Fruit fly (Drosophila melanogaster) whole organism, pupa: ENCODE measurements around the gene S-Lap2.

ENCODE experiments used
- CG13204 ChIP-seq: fragments of 200-800 bp; sonication (Bioruptor generic); optimal IDR thresholded peaks from 2 replicates; lab custom pipeline; 2018; ENCODE audit warnings: missing biosample characterization, mild to moderate bottlenecking, missing genetic modification characterization, moderate library complexity
- CG14655 ChIP-seq: fragments of 200-800 bp; sonication (Bioruptor generic); optimal IDR thresholded peaks from 3 replicates; lab custom pipeline; 2017; ENCODE audit warnings: mild to moderate bottlenecking, missing biosample characterization, missing genetic modification reagents, missing genetic modification characterization
- CG15710 ChIP-seq: fragments of 200-800 bp; sonication (Bioruptor generic); optimal IDR thresholded peaks from 2 replicates; lab custom pipeline; 2018; ENCODE audit warnings: missing biosample characterization, mild to moderate bottlenecking, missing genetic modification characterization, moderate library complexity
- CG17806 ChIP-seq: fragments of 200-800 bp; sonication (Bioruptor generic); optimal IDR thresholded peaks from 2 replicates; lab custom pipeline; 2018; ENCODE audit warnings: missing biosample characterization, mild to moderate bottlenecking, missing genetic modification characterization, moderate library complexity
- CG32121 ChIP-seq: fragments of 200-800 bp; sonication (Bioruptor generic); IDR thresholded peaks from 2 replicates; pipeline ENCODE4 v1.3.6; 2022; ENCODE audit warnings: missing biosample characterization, missing genetic modification characterization
- CG4496 ChIP-seq: fragments of 200-800 bp; sonication (Bioruptor generic); IDR thresholded peaks from 3 replicates; pipeline ENCODE4 v1.3.6; 2022; ENCODE audit warnings: missing biosample characterization, missing genetic modification characterization
- CG8159 ChIP-seq: fragments of 200-800 bp; sonication (Bioruptor generic); optimal IDR thresholded peaks from 3 replicates; lab custom pipeline; 2018; ENCODE audit warnings: missing biosample characterization, mild to moderate bottlenecking, missing genetic modification characterization, moderate library complexity
- CG9948 ChIP-seq: fragments of 200-800 bp; sonication (Bioruptor generic); optimal IDR thresholded peaks from 2 replicates; lab custom pipeline; 2018; ENCODE audit warnings: missing biosample characterization, mild to moderate bottlenecking, missing genetic modification characterization, moderate library complexity
- D1 ChIP-seq: fragments of 200-800 bp; sonication (Bioruptor generic); optimal IDR thresholded peaks from 2 replicates; lab custom pipeline; 2018; ENCODE audit warnings: missing biosample characterization, mild to moderate bottlenecking, missing genetic modification characterization, moderate library complexity
- EcR ChIP-seq: fragments of 200-800 bp; sonication (Bioruptor generic); optimal IDR thresholded peaks from 3 replicates; lab custom pipeline; 2019; ENCODE audit warnings: missing biosample characterization, missing genetic modification characterization, mild to moderate bottlenecking, moderate library complexity, missing genetic modification reagents
- Ets98B ChIP-seq: fragments of 200-800 bp; sonication (Bioruptor generic); IDR thresholded peaks from 2 replicates; pipeline ENCODE4 v1.3.6; 2022; ENCODE audit warnings: missing biosample characterization, missing genetic modification characterization
- fd96Ca ChIP-seq: fragments of 200-800 bp; sonication (Bioruptor generic); IDR thresholded peaks from 3 replicates; pipeline ENCODE4 v1.3.6; 2022; ENCODE audit warnings: missing biosample characterization, missing genetic modification characterization
- gl ChIP-seq: fragments of 200-800 bp; sonication (Bioruptor generic); optimal IDR thresholded peaks from 2 replicates; lab custom pipeline; 2018; ENCODE audit warnings: missing biosample characterization, mild to moderate bottlenecking, missing genetic modification characterization
- rn ChIP-seq: fragments of 200-800 bp; sonication (Bioruptor generic); IDR thresholded peaks from 2 replicates; pipeline ENCODE4 v1.3.6; 2022; ENCODE audit warnings: missing biosample characterization, missing genetic modification characterization

dm6 chr3L:8659601-8660000, 39.9 kb downstream of the S-Lap2 start:
- TF ChIP-seq CG8159 (tag; lab: Kevin White, UChicago) (no peak), fd96Ca (GFP tag; lab: Robert Waterston, UW) (no peak), CG4496 (GFP tag; lab: Robert Waterston, UW) (peak; percentile 10; the same call in 1 of the 3 replicates), CG17806 (tag; lab: Kevin White, UChicago) (no peak), CG15710 (no peak), EcR (GFP tag; lab: Kevin White, UChicago) (no peak), Ets98B (GFP tag; lab: Robert Waterston, UW) (no peak), gl (no peak), CG14655 (GFP tag; lab: Kevin White, UChicago) (no peak), D1 (no peak), CG13204 (no peak), CG32121 (GFP tag; lab: Robert Waterston, UW) (no peak), rn (no peak), CG9948 (tag; lab: Kevin White, UChicago) (no peak)
